Worm (Caenorhabditis elegans): ENCODE results near the gene col-8.
A peak's percentile ranks its signal among the peaks of the same experiment; 100 is the strongest.

Gene col-8

DNA sequence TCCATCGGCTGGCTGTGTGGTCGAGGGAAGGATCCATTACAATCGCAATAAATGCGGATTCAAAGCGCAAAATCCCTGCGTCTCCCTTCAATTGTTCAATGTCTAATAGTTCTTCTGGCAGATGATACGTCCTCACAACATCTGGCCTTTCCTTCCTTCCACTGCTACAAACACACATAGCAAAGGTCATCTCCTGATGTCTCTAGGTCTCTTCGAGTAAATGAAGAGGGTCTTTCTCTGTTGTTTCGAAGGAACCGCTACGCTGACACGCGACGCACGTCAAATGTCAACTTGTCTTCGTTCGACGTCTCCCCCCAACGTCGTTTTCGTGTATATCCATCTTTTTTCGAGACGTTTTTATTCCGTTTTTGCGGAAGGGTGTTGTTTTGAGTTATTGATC is 41.5 kb downstream of the col-8 start (continued):
- no peak for TF ChIP-seq fos-1 (tag; optimal IDR thresholded peaks at IDR 0.05)
- peak; percentile 95 for TF ChIP-seq nhr-25 (tag; optimal IDR thresholded peaks at IDR 0.05)
- no peak for TF ChIP-seq pqm-1 (tag; optimal IDR thresholded peaks at IDR 0.05)
- no peak for TF ChIP-seq nhr-67 (tag; optimal IDR thresholded peaks at IDR 0.05)
- no peak for TF ChIP-seq pha-4 (tag; optimal IDR thresholded peaks at IDR 0.05)
- peak; percentile 48 for TF ChIP-seq ama-1 (optimal IDR thresholded peaks at IDR 0.05)
- TF ChIP-seq aly-2 (tag; optimal IDR thresholded peaks at IDR 0.05), result no peak
- TF ChIP-seq ceh-16 (tag; optimal IDR thresholded peaks at IDR 0.05), result no peak

DNA sequence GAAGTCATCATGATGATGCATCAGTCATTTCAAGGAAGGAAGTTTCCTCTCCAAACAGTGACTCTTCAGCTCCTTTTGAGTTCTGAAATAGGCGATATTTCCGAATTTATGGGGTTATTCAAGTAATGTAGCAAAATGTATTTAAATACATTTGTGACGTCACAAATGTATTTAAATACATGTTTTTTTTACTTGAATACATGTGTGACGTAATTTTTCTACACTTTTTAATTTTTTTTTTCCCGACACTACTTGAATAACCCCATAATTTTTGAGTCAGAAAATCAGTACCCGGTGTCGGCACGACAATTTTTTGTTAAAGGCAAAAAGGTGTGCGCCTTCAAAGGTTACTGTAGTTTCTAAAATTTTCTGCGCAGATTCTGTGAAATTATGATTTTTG is 45.4 kb downstream of the col-8 start:
- TF ChIP-seq nhr-43 (tag; optimal IDR thresholded peaks at IDR 0.05; ENCODE audit: poor library complexity, severe bottlenecking) (no peak), nhr-25 (tag; optimal IDR thresholded peaks at IDR 0.05) (no peak), nhr-23 (tag; optimal IDR thresholded peaks at IDR 0.05) (no peak), daf-12 (tag; optimal IDR thresholded peaks at IDR 0.05) (no peak), elt-2 (tag; optimal IDR thresholded peaks at IDR 0.05) (no peak), nhr-237 (tag; optimal IDR thresholded peaks at IDR 0.05) (no peak), ceh-28 (tag; optimal IDR thresholded peaks at IDR 0.05) (no peak), nfya-1 (tag; optimal IDR thresholded peaks at IDR 0.05; ENCODE audit: insufficient read depth) (no peak), fkh-10 (GFP tag; optimal IDR thresholded peaks at IDR 0.05) (no peak), egl-27 (tag; optimal IDR thresholded peaks at IDR 0.05) (no peak), fkh-2 (tag; optimal IDR thresholded peaks at IDR 0.05) (no peak), egl-5 (tag; optimal IDR thresholded peaks at IDR 0.05) (no peak), zag-1 (tag; optimal IDR thresholded peaks at IDR 0.05) (no peak), unc-39 (tag; optimal IDR thresholded peaks at IDR 0.05) (no peak), ama-1 (optimal IDR thresholded peaks at IDR 0.05) (no peak), nhr-77 (tag; optimal IDR thresholded peaks at IDR 0.05) (no peak), lin-39 (tag; optimal IDR thresholded peaks at IDR 0.05) (no peak)

DNA sequence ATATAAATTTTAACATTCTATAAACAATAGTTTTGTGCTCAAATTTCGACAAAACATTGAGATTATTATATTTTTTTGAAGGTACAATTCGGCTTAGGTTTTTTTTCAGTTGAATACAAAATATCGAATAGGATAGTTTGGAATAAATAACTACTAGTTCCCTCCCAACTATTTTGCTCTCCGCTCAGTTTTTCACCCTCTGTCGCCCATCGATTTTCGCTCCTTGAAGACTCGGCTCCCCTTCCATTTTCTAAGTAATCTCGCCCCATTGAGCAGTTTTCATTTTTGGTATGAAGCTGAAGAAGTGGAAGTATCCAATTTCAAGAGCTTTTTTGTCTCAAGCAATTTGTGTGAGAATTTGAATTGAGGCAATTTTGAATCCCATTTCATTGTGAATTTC is 46.7 kb downstream of the col-8 start, which contains the start of gene F31E3.2:
TSS of gene F31E3.2 (plus strand) at position 301 of the 400 bp plus-strand sequence.
- peak; percentile 24 for TF ChIP-seq nfya-1 (tag; optimal IDR thresholded peaks at IDR 0.05; ENCODE audit: insufficient read depth)
- TF ChIP-seq nhr-25 (tag; optimal IDR thresholded peaks at IDR 0.05), result no peak

DNA sequence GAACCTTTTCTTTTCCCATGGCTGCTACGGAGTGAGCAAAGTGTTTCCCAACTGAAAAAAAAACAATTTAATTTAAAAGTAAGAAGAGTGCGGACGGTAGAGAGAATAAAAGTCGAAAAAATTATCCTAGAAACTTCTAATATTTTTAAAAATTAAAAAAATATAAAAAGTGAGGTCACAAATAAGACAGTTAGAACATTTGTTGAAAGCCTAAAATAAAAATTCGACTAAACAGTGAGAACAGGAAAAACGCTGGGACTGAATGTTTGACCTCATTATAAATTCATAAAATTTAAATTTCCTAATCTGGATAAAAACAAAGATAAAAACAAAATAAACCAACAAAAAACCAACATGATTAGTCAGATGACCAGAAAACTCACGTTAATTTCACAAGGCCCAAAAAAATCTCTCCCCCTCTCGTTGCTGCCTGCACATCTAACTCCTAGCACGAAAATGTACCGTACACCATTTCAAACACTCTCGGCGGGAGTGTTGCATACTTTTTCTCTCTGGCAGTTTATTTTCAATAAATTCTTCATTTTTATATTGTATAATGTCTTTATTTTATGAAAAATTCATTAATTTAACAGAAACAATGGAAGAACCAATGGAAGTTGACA is 48.6 kb downstream of the col-8 start, which contains the start of the genes eef-1A.1 and rfc-4:
TSS of gene eef-1A.1 (minus strand) at position 51 of the 623 bp plus-strand sequence.
TSS of gene rfc-4 (plus strand) at position 592 of the 623 bp plus-strand sequence.
- TF ChIP-seq nhr-28 (tag; optimal IDR thresholded peaks at IDR 0.05) (no peak), aly-2 (tag; optimal IDR thresholded peaks at IDR 0.05) (peak; percentile 59), ama-1 (optimal IDR thresholded peaks at IDR 0.05) (peak; percentile 79), nhr-11 (tag; optimal IDR thresholded peaks at IDR 0.05) (peak; percentile 88), zag-1 (tag; optimal IDR thresholded peaks at IDR 0.05) (no peak), sea-2 (GFP tag; optimal IDR thresholded peaks at IDR 0.05) (no peak), fos-1 (tag; optimal IDR thresholded peaks at IDR 0.05) (peak; percentile 51), elt-1 (tag; optimal IDR thresholded peaks at IDR 0.05) (peak; percentile 70), nhr-23 (tag; optimal IDR thresholded peaks at IDR 0.05) (peak; percentile 99), skn-1 (tag; optimal IDR thresholded peaks at IDR 0.05) (peak; percentile 94), ztf-4 (tag; optimal IDR thresholded peaks at IDR 0.05) (peak; percentile 60), pha-4 (tag; optimal IDR thresholded peaks at IDR 0.05) (peak; percentile 100), tbx-2 (tag; optimal IDR thresholded peaks at IDR 0.05) (peak; percentile 71), jun-1 (tag; optimal IDR thresholded peaks at IDR 0.05) (peak; percentile 93), lsy-12 (tag; optimal IDR thresholded peaks at IDR 0.05) (peak; percentile 95), elt-3 (tag; optimal IDR thresholded peaks at IDR 0.05) (peak in 1 of 3 experiments; percentile 65), mml-1 (tag; optimal IDR thresholded peaks at IDR 0.05) (no peak), ceh-16 (tag; optimal IDR thresholded peaks at IDR 0.05) (peak; percentile 59), nhr-25 (tag; optimal IDR thresholded peaks at IDR 0.05) (peak; percentile 98), fkh-2 (tag; optimal IDR thresholded peaks at IDR 0.05) (no peak), nfya-1 (tag; optimal IDR thresholded peaks at IDR 0.05; ENCODE audit: insufficient read depth) (peak; percentile 99), nhr-77 (tag; optimal IDR thresholded peaks at IDR 0.05) (peak; percentile 19), ceh-28 (tag; optimal IDR thresholded peaks at IDR 0.05) (peak; percentile 77), nhr-76 (tag; optimal IDR thresholded peaks at IDR 0.05) (peak; percentile 41), R02D3.7 (tag; optimal IDR thresholded peaks at IDR 0.05) (peak; percentile 94), nhr-43 (tag; optimal IDR thresholded peaks at IDR 0.05; ENCODE audit: poor library complexity, severe bottlenecking) (peak; percentile 86), ztf-11 (tag; optimal IDR thresholded peaks at IDR 0.05) (no peak), unc-39 (tag; optimal IDR thresholded peaks at IDR 0.05) (no peak), lin-39 (tag; optimal IDR thresholded peaks at IDR 0.05) (peak; percentile 98), eor-1 (tag; optimal IDR thresholded peaks at IDR 0.05) (no peak), fkh-10 (GFP tag; optimal IDR thresholded peaks at IDR 0.05) (peak; percentile 90), pqm-1 (tag; optimal IDR thresholded peaks at IDR 0.05) (peak; percentile 96), ceh-82 (tag; optimal IDR thresholded peaks at IDR 0.05) (peak; percentile 72), lin-15B (tag; optimal IDR thresholded peaks at IDR 0.05) (peak; percentile 99), egl-5 (tag; optimal IDR thresholded peaks at IDR 0.05) (peak; percentile 99), hmg-11 (tag; optimal IDR thresholded peaks at IDR 0.05) (peak; percentile 85), nhr-67 (tag; optimal IDR thresholded peaks at IDR 0.05) (no peak), ceh-9 (tag; optimal IDR thresholded peaks at IDR 0.05) (no peak), egl-27 (tag; optimal IDR thresholded peaks at IDR 0.05) (peak; percentile 36), unc-62 (GFP tag; optimal IDR thresholded peaks at IDR 0.05) (peak; percentile 47), nhr-237 (tag; optimal IDR thresholded peaks at IDR 0.05) (no peak)
